Worm (Caenorhabditis elegans): ENCODE results near the gene nmy-3.

DNA sequence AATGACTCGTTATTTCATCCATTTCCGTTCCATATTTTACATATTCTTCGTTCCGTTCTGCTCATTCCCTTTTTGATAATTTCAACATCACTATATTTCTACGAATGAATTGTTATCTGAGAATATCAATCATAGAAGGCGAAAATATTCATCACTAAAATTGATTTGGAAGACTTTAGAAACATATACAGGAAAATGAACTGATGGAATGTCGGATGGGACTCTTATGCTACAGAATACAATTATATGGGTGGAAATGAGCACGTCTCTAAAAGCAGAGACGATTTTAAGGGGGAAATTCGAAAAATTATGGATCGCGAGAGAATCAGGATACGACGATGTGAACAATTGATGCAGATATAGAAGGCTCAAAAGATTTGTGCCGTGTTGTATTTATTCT, 45.7 kb downstream of the nmy-3 start:
- TF ChIP-seq nhr-77 (tag; optimal IDR thresholded peaks at IDR 0.05) (no peak), fos-1 (tag; optimal IDR thresholded peaks at IDR 0.05) (no peak), nhr-12 (tag; optimal IDR thresholded peaks at IDR 0.05) (no peak), elt-2 (tag; optimal IDR thresholded peaks at IDR 0.05) (no peak), ztf-4 (tag; optimal IDR thresholded peaks at IDR 0.05) (no peak), nhr-23 (tag; optimal IDR thresholded peaks at IDR 0.05) (no peak), ceh-9 (tag; optimal IDR thresholded peaks at IDR 0.05) (no peak), elt-1 (tag; optimal IDR thresholded peaks at IDR 0.05) (no peak), aly-2 (tag; optimal IDR thresholded peaks at IDR 0.05) (no peak), tbx-2 (tag; optimal IDR thresholded peaks at IDR 0.05) (no peak), nfya-1 (tag; optimal IDR thresholded peaks at IDR 0.05; ENCODE audit: insufficient read depth) (no peak), elt-3 (tag; optimal IDR thresholded peaks at IDR 0.05) (no peak)
